Worm (Caenorhabditis elegans) whole organism, young adult: ENCODE results near the gene cpg-8.

Experiments used
- B0035.1 ChIP-seq: sonication (generic microtip); optimal IDR thresholded peaks from 2 replicates; lab custom pipeline; 2016; ENCODE audit warnings: missing genetic modification characterization, mild to moderate bottlenecking, missing compliant biosample characterization, missing genotype, missing genetic modification reagents
- F49E8.2 ChIP-seq: sonication (generic microtip); optimal IDR thresholded peaks from 3 replicates; lab custom pipeline; 2017; ENCODE audit warnings: missing genetic modification characterization, mild to moderate bottlenecking, missing compliant biosample characterization, antibody characterized with exemption, moderate library complexity; ENCODE audit not compliant: insufficient read depth
- F57A8.1 ChIP-seq: fragments of 200-800 bp; sonication (Bioruptor generic); optimal IDR thresholded peaks from 2 replicates; lab custom pipeline; 2018; ENCODE audit warnings: mild to moderate bottlenecking, missing genetic modification characterization, moderate library complexity, missing compliant biosample characterization
- ama-1 ChIP-seq, 3 experiments: fragments of 150-350 bp in 1 of 3; sonication (generic microtip) in 2 of 3; optimal IDR thresholded peaks; 2 replicates each; lab custom pipeline; 2014 to 2018; ENCODE audit warnings: missing biosample characterization in 2 of 3, missing genetic modification characterization in 2 of 3, missing genetic modification reagents in 2 of 3
- xnd-1 ChIP-seq: sonication (generic microtip); optimal IDR thresholded peaks from 2 replicates; lab custom pipeline; 2016; ENCODE audit warnings: missing genotype, missing genetic modification reagents, missing genetic modification characterization, missing compliant biosample characterization
- ztf-22 ChIP-seq: fragments of 200-800 bp; sonication (Bioruptor generic); optimal IDR thresholded peaks from 2 replicates; lab custom pipeline; 2018; ENCODE audit warnings: mild to moderate bottlenecking, missing genetic modification characterization, moderate library complexity, missing compliant biosample characterization

cpg-8 gene

DNA sequence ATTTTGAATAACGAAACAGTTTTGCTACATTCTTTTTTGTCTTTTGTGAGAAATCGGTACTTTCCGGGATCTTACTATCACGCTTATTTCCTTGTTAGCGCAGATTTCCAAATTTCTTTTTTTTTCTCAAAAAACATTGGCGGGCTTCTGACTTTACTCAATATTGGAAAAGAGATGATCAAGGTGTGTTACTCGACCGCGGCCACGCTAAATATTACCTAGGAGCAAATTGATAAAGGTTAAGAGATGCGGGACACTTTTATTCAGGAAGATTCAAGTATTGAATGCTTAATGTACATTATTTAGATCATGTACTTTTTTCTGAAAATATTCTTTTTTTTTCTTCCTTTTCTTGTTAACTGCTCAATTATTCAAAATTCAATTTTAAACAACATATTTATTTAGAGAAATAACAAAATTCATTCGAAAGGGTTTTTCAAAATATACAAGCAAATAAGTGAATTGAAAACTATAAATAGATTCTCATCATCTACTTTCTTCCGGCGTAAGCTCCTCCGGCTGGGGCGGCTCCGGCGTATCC lies 44.9 kb downstream of the cpg-8 start:
- no peak for TF ChIP-seq B0035.1

DNA sequence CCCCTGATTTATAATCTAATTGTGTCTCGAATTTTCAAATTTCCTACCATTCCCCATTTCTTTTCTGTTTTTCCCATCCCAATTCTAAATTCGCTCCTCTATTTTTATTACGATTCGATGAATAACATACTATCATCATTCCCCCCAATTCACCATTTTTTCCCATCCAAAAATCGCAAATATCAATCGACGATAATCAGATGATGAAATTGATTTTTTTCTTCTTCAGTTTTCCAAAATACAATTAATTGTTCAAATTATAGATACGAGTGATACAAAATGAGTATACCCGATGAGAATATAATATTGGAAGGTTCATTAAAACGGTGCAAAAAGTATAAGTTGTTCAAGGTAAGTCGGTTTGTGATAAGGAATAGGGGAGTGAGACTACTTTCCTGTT lies 49.5 kb downstream of the cpg-8 start, which contains the start of gene soc-1:
soc-1 (plus strand) TSS at position 262 of the 400 bp plus-strand sequence.
- TF ChIP-seq F57A8.1 (GFP tag; lab: Kevin White, UChicago): no peak
- no peak for TF ChIP-seq B0035.1
- no peak for TF ChIP-seq ama-1 (optimal IDR thresholded peaks at IDR 0.05; lab: Kevin White, UChicago)
- TF ChIP-seq ama-1 (GFP tag; optimal IDR thresholded peaks at IDR 0.05; lab: Kevin White, UChicago): no peak
- no peak for TF ChIP-seq F49E8.2 (tag; lab: Kevin White, UChicago)
- TF ChIP-seq xnd-1 (tag; lab: Kevin White, UChicago): no peak
- no peak for TF ChIP-seq ztf-22 (GFP tag; lab: Kevin White, UChicago)
